Worm (Caenorhabditis elegans) whole organism, L3 larva: Measurements from ENCODE around the gene mtg-1.

Source experiments
- R02D3.7 ChIP-seq: fragments of 150-350 bp; optimal IDR thresholded peaks from 2 replicates; lab custom pipeline; 2014; ENCODE audit warnings: missing biosample characterization, missing genetic modification characterization
- ZK546.5 ChIP-seq: sonication (generic microtip); optimal IDR thresholded peaks from 2 replicates; lab custom pipeline; 2017; ENCODE audit warnings: missing biosample characterization, missing genetic modification characterization
- aly-2 ChIP-seq: fragments of 150-350 bp; optimal IDR thresholded peaks from 2 replicates; lab custom pipeline; 2014; ENCODE audit warnings: missing biosample characterization, missing genetic modification characterization
- ceh-16 ChIP-seq: sonication (generic microtip); optimal IDR thresholded peaks from 2 replicates; lab custom pipeline; 2017; ENCODE audit warnings: missing biosample characterization, missing genetic modification characterization
- ceh-28 ChIP-seq: fragments of 150-350 bp; optimal IDR thresholded peaks from 2 replicates; lab custom pipeline; 2014; ENCODE audit warnings: missing biosample characterization, missing genetic modification reagents, missing genetic modification characterization
- ceh-9 ChIP-seq: sonication (generic microtip); optimal IDR thresholded peaks from 2 replicates; lab custom pipeline; 2018; ENCODE audit warnings: missing biosample characterization, missing genetic modification characterization
- daf-12 ChIP-seq: fragments of 150-350 bp; optimal IDR thresholded peaks from 2 replicates; lab custom pipeline; 2014; ENCODE audit warnings: missing biosample characterization, missing genetic modification reagents, missing genetic modification characterization
- egl-27 ChIP-seq: sonication (generic microtip); optimal IDR thresholded peaks from 4 replicates; lab custom pipeline; 2017; ENCODE audit warnings: missing biosample characterization, missing genetic modification reagents, missing genetic modification characterization
- elt-1 ChIP-seq: fragments of 150-350 bp; optimal IDR thresholded peaks from 2 replicates; lab custom pipeline; 2014; ENCODE audit warnings: missing biosample characterization, missing genetic modification characterization
- fkh-10 ChIP-seq: sonication (generic microtip); optimal IDR thresholded peaks from 2 replicates; lab custom pipeline; 2017; ENCODE audit warnings: missing biosample characterization, missing genetic modification reagents, missing genetic modification characterization
- fos-1 ChIP-seq: fragments of 150-350 bp; optimal IDR thresholded peaks from 2 replicates; lab custom pipeline; 2014; ENCODE audit warnings: missing biosample characterization, missing genetic modification characterization
- hmg-11 ChIP-seq: sonication (generic microtip); optimal IDR thresholded peaks from 2 replicates; lab custom pipeline; 2016; ENCODE audit warnings: missing genetic modification characterization, missing compliant biosample characterization
- jun-1 ChIP-seq: fragments of 150-350 bp; optimal IDR thresholded peaks from 2 replicates; lab custom pipeline; 2014; ENCODE audit warnings: missing biosample characterization, missing genetic modification reagents, missing genetic modification characterization
- lin-15B ChIP-seq: fragments of 150-350 bp; optimal IDR thresholded peaks from 2 replicates; lab custom pipeline; 2014; ENCODE audit warnings: missing biosample characterization, missing genetic modification characterization
- lin-39 ChIP-seq: fragments of 150-350 bp; optimal IDR thresholded peaks from 2 replicates; lab custom pipeline; 2018; ENCODE audit warnings: missing biosample characterization, missing genetic modification reagents, missing genetic modification characterization
- mml-1 ChIP-seq: fragments of 150-350 bp; sonication (generic microtip); optimal IDR thresholded peaks from 3 replicates; lab custom pipeline; 2014; ENCODE audit warnings: missing biosample characterization, missing genetic modification characterization
- nhr-23 ChIP-seq: fragments of 150-350 bp; optimal IDR thresholded peaks from 2 replicates; lab custom pipeline; 2014; ENCODE audit warnings: missing biosample characterization, missing genetic modification reagents, missing genetic modification characterization
- nhr-43 ChIP-seq: sonication (generic microtip); optimal IDR thresholded peaks from 2 replicates; lab custom pipeline; 2016; ENCODE audit warnings: mild to moderate bottlenecking, missing genetic modification characterization, missing compliant biosample characterization; ENCODE audit not compliant: poor library complexity, severe bottlenecking
- nhr-77 ChIP-seq: fragments of 150-350 bp; optimal IDR thresholded peaks from 2 replicates; lab custom pipeline; 2014; ENCODE audit warnings: missing biosample characterization, missing genetic modification characterization
- pha-4 ChIP-seq: fragments of 150-350 bp; optimal IDR thresholded peaks from 2 replicates; lab custom pipeline; 2014; ENCODE audit warnings: missing biosample characterization, missing genetic modification reagents, missing genetic modification characterization
- sea-2 ChIP-seq: fragments of 150-350 bp; sonication (generic microtip); optimal IDR thresholded peaks from 4 replicates; lab custom pipeline; 2014; ENCODE audit warnings: missing biosample characterization, missing genetic modification reagents, missing genetic modification characterization
- skn-1 ChIP-seq: fragments of 150-350 bp; optimal IDR thresholded peaks from 2 replicates; lab custom pipeline; 2014; ENCODE audit warnings: missing biosample characterization, missing genetic modification characterization
- snpc-4 ChIP-seq: fragments of 150-350 bp; optimal IDR thresholded peaks from 2 replicates; lab custom pipeline; 2014; ENCODE audit warnings: missing biosample characterization, missing genetic modification characterization
- unc-39 ChIP-seq: sonication (generic microtip); optimal IDR thresholded peaks from 4 replicates; lab custom pipeline; 2017; ENCODE audit warnings: missing biosample characterization, missing genetic modification characterization
- unc-62 ChIP-seq: fragments of 150-350 bp; sonication (generic microtip); optimal IDR thresholded peaks from 4 replicates; lab custom pipeline; 2014; ENCODE audit warnings: missing biosample characterization, missing genetic modification reagents, missing genetic modification characterization
- zag-1 ChIP-seq: fragments of 150-350 bp; optimal IDR thresholded peaks from 2 replicates; lab custom pipeline; 2014; ENCODE audit warnings: missing biosample characterization, missing genetic modification characterization
- ztf-11 ChIP-seq: fragments of 150-350 bp; optimal IDR thresholded peaks from 2 replicates; lab custom pipeline; 2014; ENCODE audit warnings: missing biosample characterization, missing genetic modification characterization

Gene mtg-1

ce11 chrIII:1576451-1576850 lies 42.9 kb downstream of the mtg-1 start, which contains the start of gene Y22D7AL.7:
TSS of gene Y22D7AL.7 (plus strand) at chrIII:1576751.
- TF ChIP-seq lin-39 (tag; lab: Kevin White, UChicago) (no peak), ztf-11 (tag; lab: Kevin White, UChicago) (no peak), fkh-10 (no peak), elt-1 (no peak), mml-1 (tag; lab: Kevin White, UChicago) (no peak), lin-15B (no peak), nhr-43 (tag; lab: Kevin White, UChicago) (no peak), unc-62 (GFP tag; lab: Kevin White, UChicago) (no peak), nhr-77 (tag; lab: Kevin White, UChicago) (no peak), aly-2 (tag; lab: Kevin White, UChicago) (no peak), sea-2 (GFP tag; lab: Kevin White, UChicago) (no peak), hmg-11 (no peak), nhr-23 (tag; lab: Kevin White, UChicago) (no peak), ceh-9 (tag; lab: Kevin White, UChicago) (no peak), unc-39 (tag; lab: Kevin White, UChicago) (no peak), ceh-16 (tag; lab: Kevin White, UChicago) (no peak), zag-1 (tag; lab: Kevin White, UChicago) (no peak)

DNA sequence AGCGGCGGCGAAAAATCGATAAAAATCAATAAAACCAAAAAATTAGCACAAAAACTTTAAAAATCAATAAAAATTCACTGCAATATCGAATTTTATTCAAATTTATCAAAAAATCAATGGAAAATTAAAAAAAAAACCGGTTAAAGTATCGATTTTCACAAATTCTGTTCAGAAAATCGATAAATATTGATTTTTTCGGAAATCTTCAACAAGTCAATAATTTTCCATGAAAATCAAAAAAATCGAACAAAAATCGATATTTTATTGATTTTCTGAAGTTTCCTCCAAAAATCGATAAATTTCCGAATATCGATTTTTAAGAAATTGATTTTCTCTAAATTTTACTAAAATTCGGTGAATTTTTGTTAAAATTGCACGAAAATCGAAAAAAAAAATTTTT lies 45.0 kb downstream of the mtg-1 start:
- TF ChIP-seq unc-62 (GFP tag; lab: Kevin White, UChicago) = no peak
- TF ChIP-seq ceh-28 (tag; lab: Kevin White, UChicago) = peak; percentile 97
- TF ChIP-seq fkh-10 = no peak
- TF ChIP-seq, all 47 proteins: peak for 1

DNA sequence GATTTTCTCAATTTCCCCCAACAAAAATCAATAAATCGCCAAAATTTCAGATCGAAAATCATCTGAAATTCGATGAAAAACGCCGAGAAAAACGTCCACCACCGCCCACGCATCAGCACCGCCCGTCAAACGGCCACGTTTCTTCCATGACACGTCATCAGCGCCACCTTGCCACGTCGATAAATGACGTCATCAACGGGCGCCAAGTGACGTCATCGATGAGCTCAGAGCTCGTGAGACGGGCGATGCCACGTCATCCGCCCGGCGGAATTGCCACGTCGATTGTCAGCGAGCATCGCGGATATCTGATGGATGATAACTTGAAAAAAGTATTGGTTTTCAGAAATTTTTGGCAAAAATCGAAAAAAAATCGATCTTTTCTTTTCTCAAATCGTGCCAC lies 45.4 kb downstream of the mtg-1 start:
- TF ChIP-seq fkh-10 = no peak
- TF ChIP-seq lin-39 (tag; lab: Kevin White, UChicago) = no peak
- TF ChIP-seq ceh-16 (tag; lab: Kevin White, UChicago) = no peak
- TF ChIP-seq jun-1 (tag; lab: Kevin White, UChicago) = no peak
- no peak for TF ChIP-seq unc-62 (GFP tag; lab: Kevin White, UChicago)
- no peak for TF ChIP-seq ceh-28 (tag; lab: Kevin White, UChicago)
- no peak for TF ChIP-seq elt-1
- no peak for TF ChIP-seq R02D3.7 (tag; lab: Kevin White, UChicago)
- no peak for TF ChIP-seq snpc-4 (tag; lab: Kevin White, UChicago)
- TF ChIP-seq ztf-11 (tag; lab: Kevin White, UChicago) = no peak
- TF ChIP-seq egl-27 (tag; lab: Kevin White, UChicago) = no peak
- TF ChIP-seq sea-2 (GFP tag; lab: Kevin White, UChicago) = no peak
- no peak for TF ChIP-seq nhr-77 (tag; lab: Kevin White, UChicago)

DNA sequence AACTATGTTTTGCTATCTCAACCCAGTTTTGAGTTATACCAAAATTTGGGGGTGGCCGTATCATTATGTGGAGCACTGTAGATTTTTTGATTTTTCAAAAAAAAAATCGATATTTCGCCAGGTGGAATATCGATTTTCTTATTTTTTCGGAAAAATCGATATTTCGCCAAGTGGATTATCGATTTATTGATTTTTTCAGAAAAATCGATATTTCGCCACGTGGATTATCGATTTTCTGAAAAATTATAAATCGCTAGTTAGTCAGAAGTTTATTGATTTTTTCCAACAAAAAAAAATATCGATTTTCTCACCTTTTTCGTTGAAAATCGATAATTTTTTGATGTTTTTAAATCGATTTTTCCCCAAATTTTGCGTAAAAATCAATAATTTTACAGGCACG lies 46.6 kb downstream of the mtg-1 start:
- TF ChIP-seq ceh-16 (tag; lab: Kevin White, UChicago) (no peak), ceh-28 (tag; lab: Kevin White, UChicago) (peak; percentile 100)

DNA sequence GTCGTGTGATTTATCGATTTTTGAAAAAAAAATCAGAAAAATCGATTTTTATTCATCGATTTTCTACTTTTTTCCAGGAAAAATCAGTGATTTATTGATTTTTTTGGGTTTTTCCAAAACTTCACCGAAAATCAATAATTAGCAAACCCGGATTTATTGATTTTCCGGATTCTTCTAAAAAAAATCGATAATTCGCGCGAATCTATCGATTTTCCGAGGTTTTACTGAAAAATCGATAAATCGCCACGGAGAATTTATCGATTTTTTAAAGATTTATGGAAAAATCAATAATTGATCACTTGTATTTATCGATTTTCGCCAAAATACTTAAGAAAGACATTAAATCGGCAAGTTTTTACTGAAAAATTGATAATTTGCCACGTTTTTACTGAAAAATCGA lies 50.0 kb downstream of the mtg-1 start:
- TF ChIP-seq pha-4 (tag; lab: Kevin White, UChicago) (no peak), ceh-28 (tag; lab: Kevin White, UChicago) (peak; percentile 97)

- TF ChIP-seq ZK546.5 (no peak), ceh-28 (tag; lab: Kevin White, UChicago) (peak; percentile 96), daf-12 (tag; lab: Kevin White, UChicago) (no peak), fos-1 (tag; lab: Kevin White, UChicago) (no peak), skn-1 (tag; lab: Kevin White, UChicago) (no peak)
These were observed 50.7 kb downstream of the mtg-1 start for ce11 chrIII:1584216-1584715.
